Worm (Caenorhabditis elegans) whole organism, L1 larva: ENCODE measurements around the gene W03A5.6.

Experiments
- ces-1 ChIP-seq: fragments of 150-350 bp; optimal IDR thresholded peaks from 2 replicates; lab custom pipeline; 2014; ENCODE audit warnings: missing biosample characterization, missing genetic modification reagents, missing genetic modification characterization
- elt-3 ChIP-seq, 6 experiments: fragments of 150-350 bp in 1 of 6; sonication (generic microtip); optimal IDR thresholded peaks; 2 replicates each; lab custom pipeline; 2017 to 2018; ENCODE audit warnings: missing biosample characterization in 6 of 6, missing genetic modification characterization in 6 of 6, inconsistent platforms in 1 of 6
- lin-14 ChIP-seq: fragments of 200-800 bp; sonication (Bioruptor generic); optimal IDR thresholded peaks from 2 replicates; lab custom pipeline; 2018; ENCODE audit warnings: mild to moderate bottlenecking, missing genetic modification characterization, moderate library complexity, missing compliant biosample characterization
- lin-35 ChIP-seq, 2 experiments: fragments of 150-350 bp; optimal IDR thresholded peaks; 2 replicates each; lab custom pipeline; 2014; ENCODE audit warnings: missing biosample characterization in 2 of 2, missing genetic modification characterization in 2 of 2, missing genetic modification reagents in 2 of 2
- lir-3 ChIP-seq: sonication (generic microtip); optimal IDR thresholded peaks from 2 replicates; lab custom pipeline; 2016; ENCODE audit warnings: mild to moderate bottlenecking, missing genetic modification characterization, moderate library complexity, missing compliant biosample characterization; ENCODE audit not compliant: poor library complexity
- mab-9 ChIP-seq: fragments of 200-800 bp; sonication (Bioruptor generic); IDR thresholded peaks from 2 replicates; pipeline ENCODE4 v1.3.6; 2022; ENCODE audit warnings: missing genetic modification reagents, missing genetic modification characterization, missing compliant biosample characterization
- nhr-28 ChIP-seq: fragments of 150-350 bp; optimal IDR thresholded peaks from 2 replicates; lab custom pipeline; 2014; ENCODE audit warnings: missing biosample characterization, missing genetic modification characterization
- pqm-1 ChIP-seq: sonication (generic microtip); optimal IDR thresholded peaks from 3 replicates; lab custom pipeline; 2017; ENCODE audit warnings: missing biosample characterization, missing genetic modification characterization
- unc-62 ChIP-seq: fragments of 150-350 bp; optimal IDR thresholded peaks from 2 replicates; lab custom pipeline; 2014; ENCODE audit warnings: missing biosample characterization, missing genetic modification reagents, missing genetic modification characterization
- zag-1 ChIP-seq: fragments of 150-350 bp; optimal IDR thresholded peaks from 2 replicates; lab custom pipeline; 2014; ENCODE audit warnings: missing biosample characterization, missing genetic modification characterization
- ztf-4 ChIP-seq: fragments of 150-350 bp; optimal IDR thresholded peaks from 2 replicates; lab custom pipeline; 2014; ENCODE audit warnings: missing biosample characterization, missing genetic modification characterization

DNA sequence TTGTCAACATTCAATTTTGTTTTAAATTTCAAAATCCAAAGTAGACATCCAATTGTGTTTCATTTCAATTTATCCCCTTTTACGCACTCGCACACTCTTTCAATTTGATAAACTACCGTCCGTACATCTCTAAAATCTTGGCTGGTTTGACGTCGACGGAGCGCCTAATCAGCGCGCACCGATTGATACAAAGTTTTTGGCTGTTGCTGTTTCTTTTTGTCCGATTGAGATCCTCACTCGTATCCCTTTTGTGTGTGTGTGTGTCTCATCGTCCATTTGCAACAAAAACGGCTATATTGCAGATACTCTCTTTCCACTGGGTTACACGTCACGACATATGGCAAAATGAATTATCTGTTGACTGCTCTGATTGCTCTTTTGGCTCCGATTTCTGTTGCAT, 33.7 kb upstream of the W03A5.6 start, which contains the start of gene lon-1:
- TF ChIP-seq mab-9 (GFP tag; lab: Robert Waterston, UW) (no peak), unc-62 (GFP tag; lab: Kevin White, UChicago) (no peak), lir-3 (no peak), lin-35 (GFP tag; optimal IDR thresholded peaks at IDR 0.05; lab: Kevin White, UChicago) (no peak), elt-3 (tag; optimal IDR thresholded peaks at IDR 0.05; lab: Kevin White, UChicago) (no peak), nhr-28 (tag; lab: Kevin White, UChicago) (no peak), pqm-1 (tag; lab: Kevin White, UChicago) (no peak), lin-14 (GFP tag; lab: Kevin White, UChicago) (no peak), ztf-4 (tag; lab: Kevin White, UChicago) (no peak), zag-1 (tag; lab: Kevin White, UChicago) (no peak), ces-1 (GFP tag; lab: Kevin White, UChicago) (no peak)
